Worm (Caenorhabditis elegans) whole organism, mixed stage, embryonic: ENCODE results near the gene C06E4.6.

Experiments used
- ces-1 ChIP-seq: fragments of 150-350 bp; optimal IDR thresholded peaks from 2 replicates; lab custom pipeline; 2014; ENCODE audit warnings: missing biosample characterization, missing genetic modification reagents, missing genetic modification characterization
- elt-1 ChIP-seq: sonication (generic microtip); optimal IDR thresholded peaks from 2 replicates; lab custom pipeline; 2017; ENCODE audit warnings: missing genetic modification characterization, mild to moderate bottlenecking, missing compliant biosample characterization, antibody characterized with exemption, moderate library complexity, borderline replicate concordance; ENCODE audit not compliant: insufficient read depth
- flh-1 ChIP-seq: fragments of 200-800 bp; sonication (Bioruptor generic); optimal IDR thresholded peaks from 2 replicates; lab custom pipeline; 2018; ENCODE audit warnings: mild to moderate bottlenecking, missing genetic modification characterization, moderate library complexity, missing compliant biosample characterization
- zip-8 ChIP-seq: fragments of 150-350 bp; optimal IDR thresholded peaks from 2 replicates; lab custom pipeline; 2014; ENCODE audit warnings: missing biosample characterization, missing genetic modification characterization
- ztf-11 ChIP-seq: fragments of 150-350 bp; optimal IDR thresholded peaks from 2 replicates; lab custom pipeline; 2014; ENCODE audit warnings: missing biosample characterization, missing genetic modification characterization

ce11 chrIV:7242220-7242789 lies 15.8 kb downstream of the C06E4.6 start, which contains the start of gene gstk-2:
- TF ChIP-seq ces-1 (GFP tag; lab: Kevin White, UChicago), result no peak
- no peak for TF ChIP-seq elt-1 (tag; lab: Kevin White, UChicago)
- no peak for TF ChIP-seq flh-1 (GFP tag; lab: Kevin White, UChicago)
- no peak for TF ChIP-seq zip-8 (tag; lab: Kevin White, UChicago)
- TF ChIP-seq ztf-11 (tag; lab: Kevin White, UChicago), result no peak
